Worm (Caenorhabditis elegans) whole organism, L2 larva: ENCODE data around the gene sqv-1.

Experiments
- egl-27 ChIP-seq: sonication (generic microtip); optimal IDR thresholded peaks from 3 replicates; lab custom pipeline; 2017; ENCODE audit warnings: missing biosample characterization, missing genetic modification reagents, missing genetic modification characterization
- nhr-129 ChIP-seq: fragments of 150-350 bp; optimal IDR thresholded peaks from 2 replicates; lab custom pipeline; 2014; ENCODE audit warnings: missing biosample characterization, missing genetic modification characterization
- sma-9 ChIP-seq, 2 experiments: fragments of 150-350 bp in 1 of 2; sonication (generic microtip) in 1 of 2; optimal IDR thresholded peaks; 2 replicates each; lab custom pipeline; 2014 to 2016; ENCODE audit warnings: missing genetic modification characterization in 2 of 2, mild to moderate bottlenecking in 1 of 2, missing biosample characterization in 1 of 2, missing compliant biosample characterization in 1 of 2, missing genetic modification reagents in 1 of 2, moderate library complexity in 1 of 2
- snpc-4 ChIP-seq: fragments of 150-350 bp; optimal IDR thresholded peaks from 2 replicates; lab custom pipeline; 2014; ENCODE audit warnings: missing biosample characterization, missing genetic modification characterization

- TF ChIP-seq nhr-129 (tag; lab: Kevin White, UChicago) (no peak), snpc-4 (tag; lab: Kevin White, UChicago) (no peak), egl-27 (tag; lab: Kevin White, UChicago) (no peak), sma-9 (GFP tag; optimal IDR thresholded peaks at IDR 0.05; lab: Kevin White, UChicago) (no peak), sma-9 (tag; optimal IDR thresholded peaks at IDR 0.05; lab: Kevin White, UChicago) (no peak)
Observed at ce11 chrIV:8339636-8340035, 21.3 kb upstream of the sqv-1 start, which contains the start of gene lgc-6.
